Worm (Caenorhabditis elegans) whole organism, L2 larva: ENCODE measurements around the gene R102.2.

Source experiments
- R02D3.7 ChIP-seq: fragments of 150-350 bp; optimal IDR thresholded peaks from 2 replicates; lab custom pipeline; 2014; ENCODE audit warnings: missing biosample characterization, missing genetic modification characterization
- ZK546.5 ChIP-seq: sonication (generic microtip); optimal IDR thresholded peaks from 2 replicates; lab custom pipeline; 2017; ENCODE audit warnings: missing biosample characterization, missing genetic modification characterization
- blmp-1 ChIP-seq: sonication (generic microtip); optimal IDR thresholded peaks from 2 replicates; lab custom pipeline; 2017; ENCODE audit warnings: missing genetic modification characterization, mild to moderate bottlenecking, missing compliant biosample characterization, antibody characterized with exemption, moderate library complexity; ENCODE audit not compliant: insufficient read depth
- ceh-16 ChIP-seq: fragments of 150-350 bp; optimal IDR thresholded peaks from 2 replicates; lab custom pipeline; 2014; ENCODE audit warnings: missing biosample characterization, missing genetic modification characterization
- ceh-82 ChIP-seq: fragments of 150-350 bp; optimal IDR thresholded peaks from 2 replicates; lab custom pipeline; 2014; ENCODE audit warnings: missing biosample characterization, missing genetic modification characterization
- lin-39 ChIP-seq: fragments of 150-350 bp; optimal IDR thresholded peaks from 2 replicates; lab custom pipeline; 2014; ENCODE audit warnings: missing biosample characterization, missing genetic modification reagents, missing genetic modification characterization
- nhr-11 ChIP-seq: fragments of 150-350 bp; optimal IDR thresholded peaks from 2 replicates; lab custom pipeline; 2014; ENCODE audit warnings: missing biosample characterization, missing genetic modification characterization
- ztf-4 ChIP-seq: fragments of 150-350 bp; optimal IDR thresholded peaks from 2 replicates; lab custom pipeline; 2014; ENCODE audit warnings: missing biosample characterization, missing genetic modification characterization

DNA sequence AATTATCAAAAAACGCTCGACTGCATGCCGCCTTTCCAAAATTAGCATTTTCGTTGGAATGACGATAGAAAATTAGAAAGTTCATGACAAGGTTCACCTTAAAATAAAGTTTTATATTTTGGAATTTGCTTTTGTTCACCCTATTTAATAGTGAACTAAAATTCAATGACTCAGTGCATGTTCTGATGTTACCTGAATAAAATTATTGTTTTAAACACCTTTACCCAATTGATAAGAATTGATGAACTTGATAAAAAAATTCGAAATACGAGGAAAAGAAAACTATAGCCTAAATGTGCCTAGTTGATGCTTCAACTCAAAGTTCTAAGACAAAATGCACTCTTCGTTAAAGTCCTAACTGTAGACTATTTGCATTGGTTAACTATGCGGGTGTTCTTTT lies 26.3 kb upstream of the R102.2 start:
- TF ChIP-seq ZK546.5 (no peak), blmp-1 (no peak), R02D3.7 (no peak), ztf-4 (tag; lab: Kevin White, UChicago) (no peak), nhr-11 (tag; lab: Kevin White, UChicago) (no peak), lin-39 (no peak), ceh-16 (tag; lab: Kevin White, UChicago) (no peak), ceh-82 (no peak)
